Worm (Caenorhabditis elegans) whole organism, L2 larva: ENCODE results near the gene irg-8.

ENCODE experiments used
- blmp-1 ChIP-seq: sonication (generic microtip); optimal IDR thresholded peaks from 2 replicates; lab custom pipeline; 2017; ENCODE audit warnings: missing genetic modification characterization, mild to moderate bottlenecking, missing compliant biosample characterization, antibody characterized with exemption, moderate library complexity; ENCODE audit not compliant: insufficient read depth
- nhr-23 ChIP-seq: fragments of 150-350 bp; optimal IDR thresholded peaks from 2 replicates; lab custom pipeline; 2014; ENCODE audit warnings: missing biosample characterization, missing genetic modification reagents, missing genetic modification characterization
- nhr-237 ChIP-seq: fragments of 150-350 bp; optimal IDR thresholded peaks from 2 replicates; lab custom pipeline; 2014; ENCODE audit warnings: missing biosample characterization, missing genetic modification characterization
- peb-1 ChIP-seq: fragments of 150-350 bp; optimal IDR thresholded peaks from 2 replicates; lab custom pipeline; 2014; ENCODE audit warnings: missing biosample characterization, missing genetic modification characterization
- sma-3 ChIP-seq: sonication (generic microtip); optimal IDR thresholded peaks from 2 replicates; lab custom pipeline; 2016; ENCODE audit warnings: missing genetic modification reagents, missing genetic modification characterization, missing compliant biosample characterization
- snpc-4 ChIP-seq: fragments of 150-350 bp; optimal IDR thresholded peaks from 2 replicates; lab custom pipeline; 2014; ENCODE audit warnings: missing biosample characterization, missing genetic modification characterization
- ztf-11 ChIP-seq: sonication (generic microtip); optimal IDR thresholded peaks from 2 replicates; lab custom pipeline; 2017; ENCODE audit warnings: missing biosample characterization, missing genetic modification characterization

- no peak for TF ChIP-seq nhr-23 (tag; lab: Kevin White, UChicago)
- TF ChIP-seq sma-3: no peak
- TF ChIP-seq blmp-1 (tag; lab: Kevin White, UChicago): no peak
- no peak for TF ChIP-seq ztf-11 (tag; lab: Kevin White, UChicago)
- no peak for TF ChIP-seq peb-1 (tag; lab: Kevin White, UChicago)
- no peak for TF ChIP-seq snpc-4 (tag; lab: Kevin White, UChicago)
- TF ChIP-seq nhr-237 (tag; lab: Kevin White, UChicago): no peak
Measured at ce11 chrV:396309-396708, 21.2 kb downstream of the irg-8 start, which contains the start of gene nhr-253.
